Fruit fly (Drosophila melanogaster) whole organism, embryonic: Measurements from ENCODE around the gene CG13311.

Experiments used
- B-H1 ChIP-seq: fragments of 200-800 bp; sonication (Bioruptor generic); IDR thresholded peaks from 3 replicates; pipeline ENCODE4 v1.3.6; 2022; ENCODE audit warnings: missing biosample characterization, missing genetic modification characterization
- Bdp1 ChIP-seq: fragments of 200-800 bp; sonication (Bioruptor generic); optimal IDR thresholded peaks from 3 replicates; lab custom pipeline; 2016; ENCODE audit warnings: missing biosample characterization, missing genetic modification characterization
- CG10543 ChIP-seq: fragments of 200-800 bp; sonication (Bioruptor generic); optimal IDR thresholded peaks from 3 replicates; lab custom pipeline; 2017; ENCODE audit warnings: missing biosample characterization, mild to moderate bottlenecking, missing genetic modification characterization, moderate library complexity
- CG15269 ChIP-seq: fragments of 200-800 bp; sonication (Bioruptor generic); optimal IDR thresholded peaks from 2 replicates; lab custom pipeline; 2018; ENCODE audit warnings: missing biosample characterization, mild to moderate bottlenecking, missing genetic modification characterization, moderate library complexity
- CG16813 ChIP-seq: fragments of 200-800 bp; sonication (Bioruptor generic); IDR thresholded peaks from 3 replicates; pipeline ENCODE4 v1.3.6; 2022; ENCODE audit warnings: missing biosample characterization, missing genetic modification characterization; ENCODE audit not compliant: partially characterized antibody
- CG17186 ChIP-seq: fragments of 200-800 bp; sonication (Bioruptor generic); optimal IDR thresholded peaks from 3 replicates; lab custom pipeline; 2017; ENCODE audit warnings: missing biosample characterization, missing genetic modification reagents, missing genetic modification characterization
- CG17612 ChIP-seq: fragments of 200-800 bp; sonication (Bioruptor generic); IDR thresholded peaks from 2 replicates; pipeline ENCODE4 v1.3.6; 2022; ENCODE audit warnings: missing biosample characterization, missing genetic modification characterization
- CG17912 ChIP-seq: fragments of 200-800 bp; sonication (Bioruptor generic); optimal IDR thresholded peaks from 2 replicates; lab custom pipeline; 2018; ENCODE audit warnings: missing biosample characterization, mild to moderate bottlenecking, missing genetic modification characterization
- CG1832 ChIP-seq: fragments of 200-800 bp; sonication (Bioruptor generic); optimal IDR thresholded peaks from 2 replicates; lab custom pipeline; 2017; ENCODE audit warnings: missing biosample characterization, mild to moderate bottlenecking, missing genetic modification characterization, inconsistent platforms
- CG32772 ChIP-seq: fragments of 200-800 bp; sonication (Bioruptor generic); IDR thresholded peaks from 2 replicates; pipeline ENCODE4 v1.3.6; 2022; ENCODE audit warnings: missing biosample characterization, missing genetic modification characterization
- CG3407 ChIP-seq: fragments of 200-800 bp; sonication (Bioruptor generic); optimal IDR thresholded peaks from 2 replicates; lab custom pipeline; 2018; ENCODE audit warnings: missing biosample characterization, mild to moderate bottlenecking, missing genetic modification characterization
- CG42726 ChIP-seq: fragments of 200-800 bp; sonication (Bioruptor generic); IDR thresholded peaks from 2 replicates; pipeline ENCODE4 v1.3.6; 2022; ENCODE audit warnings: missing biosample characterization, missing genetic modification characterization; ENCODE audit not compliant: partially characterized antibody
- CG4360 ChIP-seq: fragments of 200-800 bp; sonication (Bioruptor generic); IDR thresholded peaks from 2 replicates; pipeline ENCODE4 v1.3.6; 2022; ENCODE audit warnings: missing biosample characterization, missing genetic modification characterization
- CG5245 ChIP-seq: fragments of 200-800 bp; sonication (Bioruptor generic); optimal IDR thresholded peaks from 3 replicates; lab custom pipeline; 2016; ENCODE audit warnings: missing biosample characterization, missing genetic modification characterization
- CG6765 ChIP-seq: fragments of 200-800 bp; sonication (Bioruptor generic); optimal IDR thresholded peaks from 3 replicates; lab custom pipeline; 2017; ENCODE audit warnings: missing biosample characterization, mild to moderate bottlenecking, missing genetic modification characterization
- CG6813 ChIP-seq: fragments of 200-800 bp; sonication (Bioruptor generic); optimal IDR thresholded peaks from 2 replicates; lab custom pipeline; 2017; ENCODE audit warnings: missing biosample characterization, missing genetic modification characterization, mild to moderate bottlenecking, moderate library complexity, missing genetic modification reagents
- CG8089 ChIP-seq: fragments of 200-800 bp; sonication (Bioruptor generic); optimal IDR thresholded peaks from 3 replicates; lab custom pipeline; 2016; ENCODE audit warnings: missing biosample characterization, missing genetic modification characterization
- CG8290 ChIP-seq, 3 experiments: fragments of 200-800 bp; sonication (Bioruptor generic); optimal IDR thresholded peaks; 2 replicates each; lab custom pipeline; 2016 to 2019; ENCODE audit warnings: missing biosample characterization in 3 of 3, missing genetic modification characterization in 3 of 3, mild to moderate bottlenecking in 2 of 3, moderate library complexity in 1 of 3
- CG8388 ChIP-seq: fragments of 200-800 bp; sonication (Bioruptor generic); optimal IDR thresholded peaks from 2 replicates; lab custom pipeline; 2019; ENCODE audit warnings: missing biosample characterization, mild to moderate bottlenecking, missing genetic modification characterization, moderate library complexity
- CG9215 ChIP-seq: fragments of 200-800 bp; sonication (Bioruptor generic); IDR thresholded peaks from 2 replicates; pipeline ENCODE4 v1.3.6; 2022; ENCODE audit warnings: missing biosample characterization, missing genetic modification characterization
- Dfd ChIP-seq, 2 experiments: fragments of >200 bp; optimal IDR thresholded peaks; 2 replicates each; lab custom pipeline; 2017; ENCODE audit warnings: missing biosample characterization in 2 of 2, missing genetic modification characterization in 2 of 2
- Drgx ChIP-seq: fragments of 200-800 bp; sonication (Bioruptor generic); IDR thresholded peaks from 2 replicates; pipeline ENCODE4 v1.3.6; 2022; ENCODE audit warnings: missing biosample characterization, missing genetic modification characterization
- H15 ChIP-seq: fragments of 200-800 bp; sonication (Bioruptor generic); IDR thresholded peaks from 3 replicates; pipeline ENCODE4 v1.3.6; 2022; ENCODE audit warnings: missing biosample characterization, missing genetic modification characterization
- H2.0 ChIP-seq: fragments of 200-800 bp; sonication (Bioruptor generic); IDR thresholded peaks from 2 replicates; pipeline ENCODE4 v1.3.6; 2022; ENCODE audit warnings: missing biosample characterization, missing genetic modification characterization
- HmgZ ChIP-seq: fragments of 200-800 bp; sonication (Bioruptor generic); optimal IDR thresholded peaks from 2 replicates; lab custom pipeline; 2018; ENCODE audit warnings: missing biosample characterization, mild to moderate bottlenecking, missing genetic modification characterization
- Hmr ChIP-seq: fragments of 200-800 bp; sonication (Bioruptor generic); optimal IDR thresholded peaks from 3 replicates; lab custom pipeline; 2017; ENCODE audit warnings: mild to moderate bottlenecking, missing biosample characterization, missing genetic modification reagents, missing genetic modification characterization
- Max ChIP-seq: fragments of 200-800 bp; sonication (Bioruptor generic); optimal IDR thresholded peaks from 2 replicates; lab custom pipeline; 2016; ENCODE audit warnings: missing biosample characterization, mild to moderate bottlenecking, missing genetic modification characterization
- Opbp ChIP-seq: fragments of 200-800 bp; sonication (Bioruptor generic); IDR thresholded peaks from 3 replicates; pipeline ENCODE4 v1.3.6; 2022; ENCODE audit warnings: missing biosample characterization, missing genetic modification characterization; ENCODE audit not compliant: partially characterized antibody
- Scr ChIP-seq: fragments of 200-800 bp; sonication (Bioruptor generic); IDR thresholded peaks from 2 replicates; pipeline ENCODE4 v1.3.6; 2022; ENCODE audit warnings: missing biosample characterization, missing genetic modification characterization; ENCODE audit not compliant: partially characterized antibody
- Sox102F ChIP-seq: fragments of 200-800 bp; sonication (Bioruptor generic); optimal IDR thresholded peaks from 2 replicates; lab custom pipeline; 2018; ENCODE audit warnings: missing biosample characterization, mild to moderate bottlenecking, missing genetic modification characterization, moderate library complexity
- Sry-δ ChIP-seq: fragments of 200-800 bp; sonication (Bioruptor generic); optimal IDR thresholded peaks from 2 replicates; lab custom pipeline; 2016; ENCODE audit warnings: missing biosample characterization, missing genetic modification characterization
- Stat92E ChIP-seq, 3 experiments: fragments of >200 bp in 2 of 3; fragments of 200-800 bp in 1 of 3; sonication (Bioruptor generic) in 1 of 3; optimal IDR thresholded peaks; 2 replicates each; lab custom pipeline; 2017 to 2019; ENCODE audit warnings: missing biosample characterization in 3 of 3, missing genetic modification characterization in 3 of 3, mild to moderate bottlenecking in 1 of 3, moderate library complexity in 1 of 3
- Taf1 ChIP-seq: fragments of 200-800 bp; sonication (Bioruptor generic); IDR thresholded peaks from 2 replicates; pipeline ENCODE4 v1.3.6; 2022; ENCODE audit warnings: missing biosample characterization, missing genetic modification characterization
- Vsx1 ChIP-seq: fragments of 200-800 bp; sonication (Bioruptor generic); optimal IDR thresholded peaks from 2 replicates; lab custom pipeline; 2017; ENCODE audit warnings: missing biosample characterization, mild to moderate bottlenecking, missing genetic modification characterization, missing genetic modification reagents
- bsh ChIP-seq, 2 experiments: fragments of 200-800 bp; sonication (Bioruptor generic); optimal IDR thresholded peaks; 2 replicates each; lab custom pipeline; 2017 to 2018; ENCODE audit warnings: mild to moderate bottlenecking in 2 of 2, missing biosample characterization in 2 of 2, missing genetic modification characterization in 2 of 2, moderate library complexity in 1 of 2
- crc ChIP-seq: fragments of 200-800 bp; sonication (Bioruptor generic); optimal IDR thresholded peaks from 2 replicates; lab custom pipeline; 2016; ENCODE audit warnings: missing biosample characterization, missing genetic modification characterization
- dmrt99B ChIP-seq: fragments of 200-800 bp; sonication (Bioruptor generic); optimal IDR thresholded peaks from 2 replicates; lab custom pipeline; 2018; ENCODE audit warnings: missing biosample characterization, mild to moderate bottlenecking, missing genetic modification characterization, moderate library complexity
- fd102C ChIP-seq: fragments of 200-800 bp; sonication (Bioruptor generic); optimal IDR thresholded peaks from 2 replicates; lab custom pipeline; 2018; ENCODE audit warnings: missing biosample characterization, mild to moderate bottlenecking, missing genetic modification characterization, moderate library complexity
- knrl ChIP-seq: fragments of 200-800 bp; sonication (Bioruptor generic); IDR thresholded peaks from 3 replicates; pipeline ENCODE4 v1.3.6; 2022; ENCODE audit warnings: missing biosample characterization, missing genetic modification characterization; ENCODE audit not compliant: partially characterized antibody
- lbe ChIP-seq: fragments of 200-800 bp; sonication (Bioruptor generic); optimal IDR thresholded peaks from 2 replicates; lab custom pipeline; 2016; ENCODE audit warnings: missing biosample characterization, mild to moderate bottlenecking, missing genetic modification characterization
- luna ChIP-seq: fragments of 200-800 bp; sonication (Bioruptor generic); optimal IDR thresholded peaks from 2 replicates; lab custom pipeline; 2016; ENCODE audit warnings: missing biosample characterization, missing genetic modification characterization
- mirr ChIP-seq: fragments of 200-800 bp; sonication (Bioruptor generic); optimal IDR thresholded peaks from 3 replicates; lab custom pipeline; 2018; ENCODE audit warnings: missing biosample characterization, mild to moderate bottlenecking, missing genetic modification characterization
- nmo ChIP-seq: fragments of 200-800 bp; sonication (Bioruptor generic); optimal IDR thresholded peaks from 2 replicates; lab custom pipeline; 2018; ENCODE audit warnings: missing biosample characterization, mild to moderate bottlenecking, missing genetic modification characterization, moderate library complexity
- org-1 ChIP-seq: fragments of 200-800 bp; sonication (Bioruptor generic); optimal IDR thresholded peaks from 2 replicates; lab custom pipeline; 2017; ENCODE audit warnings: missing biosample characterization, missing genetic modification characterization
- shn ChIP-seq: fragments of 200-800 bp; sonication (Bioruptor generic); optimal IDR thresholded peaks from 3 replicates; lab custom pipeline; 2016; ENCODE audit warnings: missing biosample characterization, missing genetic modification characterization
- unpg ChIP-seq: fragments of 200-800 bp; sonication (Bioruptor generic); optimal IDR thresholded peaks from 3 replicates; lab custom pipeline; 2018; ENCODE audit warnings: missing biosample characterization, mild to moderate bottlenecking, missing genetic modification characterization, moderate library complexity
- wek ChIP-seq: fragments of 200-800 bp; sonication (Bioruptor generic); optimal IDR thresholded peaks from 3 replicates; lab custom pipeline; 2018; ENCODE audit warnings: missing biosample characterization, mild to moderate bottlenecking, missing genetic modification characterization, moderate library complexity

CG13311 gene

dm6 chr3L:8772998-8773684 lies 28.8 kb downstream of the CG13311 start (continued):
- TF ChIP-seq CG1832 (GFP tag; lab: Kevin White, UChicago): no peak
- TF ChIP-seq CG8089 (GFP tag; lab: Kevin White, UChicago): peak; percentile 59
- TF ChIP-seq Sry-δ: no peak
- TF ChIP-seq CG4360 (GFP tag; lab: Robert Waterston, UW): no peak
- TF ChIP-seq wek (GFP tag; lab: Kevin White, UChicago): peak; percentile 33
- 0 out of 3 replicates have a peak, but pooled peaks have one; percentile 7 for TF ChIP-seq knrl (GFP tag; lab: Robert Waterston, UW)
- peak; percentile 22; the same call in 1 of the 2 replicates for TF ChIP-seq H2.0 (GFP tag; lab: Robert Waterston, UW)
- peak; percentile 27 to 93 for TF ChIP-seq bsh (GFP tag; optimal IDR thresholded peaks at IDR 0.05; lab: Kevin White, UChicago)
- no peak for TF ChIP-seq CG17912 (GFP tag; lab: Kevin White, UChicago)
- TF ChIP-seq crc: no peak
- peak; percentile 85 for TF ChIP-seq nmo (GFP tag; lab: Kevin White, UChicago)
- TF ChIP-seq Sox102F (GFP tag; lab: Kevin White, UChicago): peak; percentile 84
- no peak for TF ChIP-seq CG16813
- peak; percentile 41 for TF ChIP-seq CG5245 (GFP tag; lab: Kevin White, UChicago)
- TF ChIP-seq CG8290 (GFP tag; optimal IDR thresholded peaks at IDR 0.05; lab: Kevin White, UChicago): peak; percentile 3
- peak in 1 of 2 experiments; percentile 29 for TF ChIP-seq CG8290 (tag; optimal IDR thresholded peaks at IDR 0.05; lab: Kevin White, UChicago)
- TF ChIP-seq CG9215 (GFP tag; lab: Robert Waterston, UW): peak; percentile 24; the same call in 1 of the 2 replicates
- TF ChIP-seq luna: no peak
- TF ChIP-seq fd102C (GFP tag; lab: Kevin White, UChicago): no peak
- no peak for TF ChIP-seq Dfd (GFP tag; optimal IDR thresholded peaks at IDR 0.05; lab: Kevin White, UChicago)
- TF ChIP-seq org-1: peak; percentile 47
- peak; percentile 53 for TF ChIP-seq CG32772 (GFP tag; lab: Robert Waterston, UW)
- no peak for TF ChIP-seq CG42726
- TF ChIP-seq dmrt99B: peak; percentile 86
- peak; percentile 24 for TF ChIP-seq shn (GFP tag; lab: Kevin White, UChicago)
- no peak for TF ChIP-seq Scr (GFP tag; lab: Robert Waterston, UW)
- TF ChIP-seq CG17186 (GFP tag; lab: Kevin White, UChicago): no peak
- peak in 1 of 3 experiments; percentile 6 for TF ChIP-seq Stat92E (GFP tag; optimal IDR thresholded peaks at IDR 0.05; lab: Kevin White, UChicago)
- peak; percentile 82 for TF ChIP-seq CG8388
- TF ChIP-seq Taf1 (GFP tag; lab: Robert Waterston, UW): no peak
- TF ChIP-seq CG3407 (GFP tag; lab: Kevin White, UChicago): peak; percentile 53
- peak; percentile 14 for TF ChIP-seq CG10543 (GFP tag; lab: Kevin White, UChicago)
- TF ChIP-seq Max: no peak
- peak; percentile 8 for TF ChIP-seq Vsx1 (GFP tag; lab: Kevin White, UChicago)
- peak; percentile 26 for TF ChIP-seq Hmr (GFP tag; lab: Kevin White, UChicago)
- TF ChIP-seq CG17612 (GFP tag; lab: Robert Waterston, UW): no peak; the same call in 1 of the 2 replicates
- TF ChIP-seq HmgZ: peak; percentile 15
- peak; percentile 76 for TF ChIP-seq Drgx (GFP tag; lab: Robert Waterston, UW)
- TF ChIP-seq CG6813 (GFP tag; lab: Kevin White, UChicago): peak; percentile 15
- TF ChIP-seq CG6765: no peak
- TF ChIP-seq CG15269 (tag; lab: Kevin White, UChicago): peak; percentile 83
- peak; percentile 3 for TF ChIP-seq Bdp1 (GFP tag; lab: Kevin White, UChicago)
- peak; percentile 43 for TF ChIP-seq B-H1 (GFP tag; lab: Robert Waterston, UW)
- 0 out of 3 replicates have a peak, but pooled peaks have one; percentile 54 for TF ChIP-seq H15 (GFP tag; lab: Robert Waterston, UW)
- TF ChIP-seq unpg (GFP tag; lab: Kevin White, UChicago): peak; percentile 83
- TF ChIP-seq lbe (GFP tag; lab: Kevin White, UChicago): no peak
- no peak for TF ChIP-seq Opbp (GFP tag; lab: Robert Waterston, UW)
- no peak for TF ChIP-seq mirr (GFP tag; lab: Kevin White, UChicago)
